Worm (Caenorhabditis elegans) whole organism, L4 larva: ENCODE measurements around the gene C31E10.11.
A peak's percentile ranks its signal among the peaks of the same experiment; 100 is the strongest.

Source experiments
- F37D6.2 ChIP-seq: sonication (generic microtip); optimal IDR thresholded peaks from 2 replicates; lab custom pipeline; 2016; ENCODE audit warnings: mild to moderate bottlenecking, missing genetic modification characterization, missing compliant biosample characterization
- ZK546.5 ChIP-seq, 2 experiments: sonication (generic microtip); optimal IDR thresholded peaks; 2 replicates each; lab custom pipeline; 2017; ENCODE audit warnings: missing biosample characterization in 2 of 2, missing genetic modification characterization in 2 of 2
- aha-1 ChIP-seq: fragments of 150-350 bp; peaks from one replicate; lab custom pipeline; 2014; ENCODE audit warnings: missing biosample characterization, missing genetic modification characterization
- attf-4 ChIP-seq: sonication (generic microtip); optimal IDR thresholded peaks from 3 replicates; lab custom pipeline; 2017; ENCODE audit warnings: missing biosample characterization, missing genetic modification characterization
- daf-16 ChIP-seq, 3 experiments: sonication (generic microtip); optimal IDR thresholded peaks; 2 replicates each; lab custom pipeline; 2016 to 2017; ENCODE audit warnings: missing genetic modification characterization in 3 of 3, missing genetic modification reagents in 3 of 3, mild to moderate bottlenecking in 2 of 3, missing compliant biosample characterization in 2 of 3, missing biosample characterization in 1 of 3, moderate library complexity in 1 of 3
- dmd-6 ChIP-seq: fragments of 200-800 bp; sonication (Bioruptor generic); IDR thresholded peaks from 2 replicates; pipeline ENCODE4 v1.3.6; 2022; ENCODE audit warnings: missing genetic modification reagents, missing genetic modification characterization, missing compliant biosample characterization
- dpl-1 ChIP-seq: fragments of 150-350 bp; optimal IDR thresholded peaks from 2 replicates; lab custom pipeline; 2014; ENCODE audit warnings: missing biosample characterization, missing genetic modification reagents, missing genetic modification characterization
- duxl-1 ChIP-seq: sonication (generic microtip); optimal IDR thresholded peaks from 2 replicates; lab custom pipeline; 2016; ENCODE audit warnings: mild to moderate bottlenecking, missing genetic modification characterization, moderate library complexity, missing compliant biosample characterization; ENCODE audit not compliant: poor library complexity
- dve-1 ChIP-seq: sonication (generic microtip); optimal IDR thresholded peaks from 2 replicates; lab custom pipeline; 2017; ENCODE audit warnings: antibody characterized with exemption, mild to moderate bottlenecking, missing genetic modification characterization, missing compliant biosample characterization; ENCODE audit not compliant: insufficient read depth
- egl-27 ChIP-seq: sonication (generic microtip); optimal IDR thresholded peaks from 3 replicates; lab custom pipeline; 2017; ENCODE audit warnings: missing biosample characterization, missing genetic modification reagents, missing genetic modification characterization
- gei-8 ChIP-seq: fragments of 200-800 bp; sonication (Bioruptor generic); optimal IDR thresholded peaks from 2 replicates; lab custom pipeline; 2018; ENCODE audit warnings: mild to moderate bottlenecking, missing genetic modification characterization, missing compliant biosample characterization
- hlh-30 ChIP-seq: sonication (generic microtip); optimal IDR thresholded peaks from 2 replicates; lab custom pipeline; 2017; ENCODE audit warnings: antibody characterized with exemption, mild to moderate bottlenecking, missing genetic modification characterization, missing compliant biosample characterization; ENCODE audit not compliant: insufficient read depth
- hmg-1.1 ChIP-seq: fragments of 200-800 bp; sonication (Bioruptor generic); IDR thresholded peaks from 2 replicates; pipeline ENCODE4 v1.3.6; 2022; ENCODE audit warnings: missing genetic modification reagents, missing genetic modification characterization, missing compliant biosample characterization
- jun-1 ChIP-seq: fragments of 150-350 bp; optimal IDR thresholded peaks from 2 replicates; lab custom pipeline; 2014; ENCODE audit warnings: missing biosample characterization, missing genetic modification reagents, missing genetic modification characterization
- lim-7 ChIP-seq: fragments of 200-800 bp; sonication (Bioruptor generic); IDR thresholded peaks from 2 replicates; pipeline ENCODE4 v1.3.6; 2022; ENCODE audit warnings: missing genetic modification characterization, missing compliant biosample characterization
- lin-1 ChIP-seq: fragments of 200-800 bp; sonication (Bioruptor generic); IDR thresholded peaks from 2 replicates; pipeline ENCODE4 v1.3.6; 2022; ENCODE audit warnings: missing genetic modification reagents, missing genetic modification characterization, missing compliant biosample characterization
- lin-13 ChIP-seq: fragments of 150-350 bp; optimal IDR thresholded peaks from 2 replicates; lab custom pipeline; 2014; ENCODE audit warnings: missing biosample characterization, missing genetic modification reagents, missing genetic modification characterization
- lin-29 ChIP-seq: fragments of 200-800 bp; sonication (Bioruptor generic); IDR thresholded peaks from 2 replicates; pipeline ENCODE4 v1.3.6; 2022; ENCODE audit warnings: missing genetic modification reagents, missing genetic modification characterization, missing compliant biosample characterization
- madf-9 ChIP-seq: fragments of 200-800 bp; sonication (Bioruptor generic); conservative IDR thresholded peaks from 2 replicates; pipeline ENCODE4 v1.3.6; 2022; ENCODE audit warnings: missing genetic modification reagents, missing genetic modification characterization, missing compliant biosample characterization
- mdl-1 ChIP-seq, 2 experiments: fragments of 150-350 bp in 1 of 2; sonication (generic microtip) in 1 of 2; optimal IDR thresholded peaks; 2 replicates each; lab custom pipeline; 2014 to 2017; ENCODE audit warnings: missing biosample characterization in 2 of 2, missing genetic modification characterization in 2 of 2
- mep-1 ChIP-seq: fragments of 150-350 bp; sonication (generic microtip); optimal IDR thresholded peaks from 3 replicates; lab custom pipeline; 2014; ENCODE audit warnings: missing biosample characterization, missing genetic modification characterization
- mes-2 ChIP-seq: sonication (generic microtip); optimal IDR thresholded peaks from 2 replicates; lab custom pipeline; 2016; ENCODE audit warnings: missing genotype, mild to moderate bottlenecking, missing genetic modification characterization, missing compliant biosample characterization; ENCODE audit not compliant: poor library complexity, severe bottlenecking
- nhr-11 ChIP-seq: fragments of 150-350 bp; optimal IDR thresholded peaks from 2 replicates; lab custom pipeline; 2014; ENCODE audit warnings: missing biosample characterization, missing genetic modification characterization
- nhr-237 ChIP-seq: sonication (generic microtip); optimal IDR thresholded peaks from 2 replicates; lab custom pipeline; 2017; ENCODE audit warnings: missing biosample characterization, missing genetic modification characterization
- nhr-28 ChIP-seq: fragments of 150-350 bp; optimal IDR thresholded peaks from 2 replicates; lab custom pipeline; 2014; ENCODE audit warnings: missing biosample characterization, missing genetic modification characterization
- nhr-48 ChIP-seq: sonication (generic microtip); optimal IDR thresholded peaks from 2 replicates; lab custom pipeline; 2016; ENCODE audit warnings: mild to moderate bottlenecking, missing genetic modification characterization, missing compliant biosample characterization
- nhr-6 ChIP-seq: fragments of 150-350 bp; optimal IDR thresholded peaks from 2 replicates; lab custom pipeline; 2014; ENCODE audit warnings: missing biosample characterization, missing genetic modification characterization
- pha-4 ChIP-seq, 2 experiments: fragments of 150-350 bp in 1 of 2; fragments of 200-800 bp in 1 of 2; sonication (Bioruptor generic) in 1 of 2; IDR thresholded peaks in 1 of 2; optimal IDR thresholded peaks in 1 of 2; 2 replicates each; pipeline versions ENCODE4 v1.3.6 to Lab custom; 2014 to 2022; ENCODE audit warnings: missing genetic modification characterization in 2 of 2, missing genetic modification reagents in 2 of 2, missing biosample characterization in 1 of 2, missing compliant biosample characterization in 1 of 2
- rbr-2 ChIP-seq: sonication (generic microtip); optimal IDR thresholded peaks from 2 replicates; lab custom pipeline; 2016; ENCODE audit warnings: missing genotype, missing genetic modification characterization, missing compliant biosample characterization
- saeg-2 ChIP-seq: fragments of 200-800 bp; sonication (Bioruptor generic); IDR thresholded peaks from 2 replicates; pipeline ENCODE4 v1.3.6; 2022; ENCODE audit warnings: missing genetic modification reagents, missing genetic modification characterization, missing compliant biosample characterization
- skn-1 ChIP-seq: fragments of 150-350 bp; optimal IDR thresholded peaks from 2 replicates; lab custom pipeline; 2014; ENCODE audit warnings: missing biosample characterization, missing genetic modification characterization
- zip-11 ChIP-seq: fragments of 200-800 bp; sonication (Bioruptor generic); IDR thresholded peaks from 2 replicates; pipeline ENCODE4 v1.3.6; 2022; ENCODE audit warnings: missing genetic modification characterization, missing compliant biosample characterization
- zip-2 ChIP-seq: fragments of 150-350 bp; optimal IDR thresholded peaks from 2 replicates; lab custom pipeline; 2014; ENCODE audit warnings: missing biosample characterization, missing genetic modification characterization
- ztf-11 ChIP-seq: fragments of 150-350 bp; optimal IDR thresholded peaks from 2 replicates; lab custom pipeline; 2014; ENCODE audit warnings: missing biosample characterization, missing genetic modification characterization

The C31E10.11 gene

DNA sequence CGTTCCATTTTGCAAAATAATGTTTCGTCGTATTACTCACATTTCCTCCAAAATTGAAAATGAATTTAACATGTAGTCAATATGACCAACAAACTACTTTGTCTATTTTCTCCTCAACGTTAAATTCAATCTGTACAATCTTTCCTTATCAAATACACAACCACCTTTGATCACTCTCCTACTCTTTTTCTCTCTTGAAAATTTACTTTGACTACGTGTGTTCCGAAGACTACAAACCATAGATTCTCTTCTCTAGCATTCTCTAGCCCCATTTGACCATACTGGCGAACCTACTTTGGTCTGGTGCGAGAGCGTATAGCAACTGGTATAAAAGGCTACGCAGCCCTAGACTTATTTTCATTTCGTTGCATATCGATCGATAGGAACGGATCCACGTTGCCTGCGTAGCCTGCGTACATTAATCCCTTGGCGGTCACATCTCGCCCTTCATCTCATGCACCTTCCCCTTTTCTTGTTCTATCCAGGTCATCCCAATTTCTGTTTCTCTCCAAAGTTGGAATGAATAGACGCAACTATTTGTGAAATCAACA is 9.7 kb upstream of the C31E10.11 start (continued):
- no peak for TF ChIP-seq lin-29 (GFP tag; lab: Robert Waterston, UW)
- TF ChIP-seq mes-2 (tag; lab: Kevin White, UChicago), result peak; percentile 1
- TF ChIP-seq zip-2 (tag; lab: Kevin White, UChicago), result no peak
- TF ChIP-seq jun-1 (tag; lab: Kevin White, UChicago), result no peak
- no peak for TF ChIP-seq daf-16 (GFP tag; optimal IDR thresholded peaks at IDR 0.05; lab: Kevin White, UChicago)
- peak; percentile 67 for TF ChIP-seq daf-16 (tag; optimal IDR thresholded peaks at IDR 0.05; lab: Kevin White, UChicago)
- TF ChIP-seq ZK546.5 (tag; optimal IDR thresholded peaks at IDR 0.05; lab: Kevin White, UChicago), result no peak
- TF ChIP-seq ztf-11 (tag; lab: Kevin White, UChicago), result no peak

DNA sequence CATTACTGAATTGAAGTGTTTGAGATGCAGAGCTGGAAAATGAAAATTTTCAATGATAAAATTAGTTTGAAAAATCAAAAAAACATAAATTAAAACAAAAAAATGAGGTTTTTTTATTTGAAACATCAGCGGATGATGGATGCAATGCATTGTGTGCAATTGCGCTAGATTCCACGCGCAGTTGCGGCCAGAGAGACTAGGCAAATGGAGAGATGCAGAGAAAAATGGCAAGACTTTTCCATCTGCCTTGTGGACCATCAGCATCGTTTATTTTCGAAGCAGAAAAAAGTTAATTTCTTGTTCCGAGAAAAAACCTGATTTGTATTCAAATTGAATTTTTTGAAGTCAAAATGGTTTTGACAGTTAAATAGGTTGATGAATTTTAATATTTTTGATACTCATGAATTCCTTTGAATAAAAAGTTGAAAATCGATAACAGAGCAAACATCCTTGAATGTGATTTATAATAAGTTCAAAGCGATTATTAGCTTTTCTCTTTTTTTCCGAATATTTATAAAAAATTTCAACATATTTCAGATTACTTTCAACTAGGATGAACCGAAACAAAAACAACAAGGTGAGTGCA is 5.3 kb upstream of the C31E10.11 start, which contains the start of the genes C31E10.5 and C31E10.6:
C31E10.5 (minus strand) TSS at position 32 of the 586 bp plus-strand sequence.
C31E10.6 (plus strand) TSS at position 536 of the 586 bp plus-strand sequence.
- TF ChIP-seq hlh-30, result peak; percentile 52
- peak; percentile 69 for TF ChIP-seq hmg-1.1
- TF ChIP-seq skn-1 (tag; lab: Kevin White, UChicago), result no peak
- TF ChIP-seq saeg-2 (GFP tag; lab: Robert Waterston, UW), result no peak
- peak; percentile 34 for TF ChIP-seq dpl-1 (GFP tag; lab: Kevin White, UChicago)
- peak; percentile 13 for TF ChIP-seq rbr-2 (tag; lab: Kevin White, UChicago)
- no peak for TF ChIP-seq mes-2 (tag; lab: Kevin White, UChicago)
- TF ChIP-seq mep-1 (tag; lab: Kevin White, UChicago), result peak; percentile 64
- TF ChIP-seq nhr-28 (tag; lab: Kevin White, UChicago), result peak; percentile 5
- no peak for TF ChIP-seq nhr-6 (tag; lab: Kevin White, UChicago)
- no peak for TF ChIP-seq zip-11 (GFP tag; lab: Robert Waterston, UW)
- TF ChIP-seq F37D6.2 (tag; lab: Kevin White, UChicago), result peak; percentile 11
- peak in 1 of 2 experiments; percentile 10 for TF ChIP-seq mdl-1 (tag; optimal IDR thresholded peaks at IDR 0.05; lab: Kevin White, UChicago)
- peak; percentile 90 for TF ChIP-seq aha-1 (tag; lab: Kevin White, UChicago)
- no peak for TF ChIP-seq pha-4 (GFP tag; IDR thresholded peaks at IDR 0.05; lab: Robert Waterston, UW)
- TF ChIP-seq pha-4 (tag; optimal IDR thresholded peaks at IDR 0.05; lab: Kevin White, UChicago), result peak; percentile 16
- TF ChIP-seq attf-4 (tag; lab: Kevin White, UChicago), result no peak
- TF ChIP-seq gei-8, result no peak
- TF ChIP-seq nhr-11, result no peak
- peak; percentile 30 for TF ChIP-seq duxl-1
- TF ChIP-seq egl-27 (tag; lab: Kevin White, UChicago), result no peak
- no peak for TF ChIP-seq dmd-6
- TF ChIP-seq dve-1 (tag; lab: Kevin White, UChicago), result peak; percentile 39
- no peak for TF ChIP-seq nhr-48 (tag; lab: Kevin White, UChicago)

DNA sequence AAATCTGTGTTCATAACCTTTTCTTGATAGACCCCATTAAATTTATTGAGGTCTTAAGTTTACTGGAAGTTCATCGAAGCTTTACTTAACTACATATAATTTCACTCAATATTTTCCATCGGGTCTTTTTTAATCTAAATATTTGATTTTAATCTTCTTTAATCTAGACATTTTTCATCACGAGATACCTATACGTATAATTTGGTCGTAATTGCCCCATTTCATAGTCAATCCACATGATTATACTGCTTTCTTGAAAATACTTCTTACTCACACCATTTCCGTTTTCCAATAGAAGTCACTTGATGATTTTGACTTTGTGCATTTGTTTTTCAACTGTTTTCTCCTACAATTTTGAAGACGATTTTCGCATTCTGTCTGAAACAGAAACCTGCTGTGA is 4.3 kb downstream of the C31E10.11 start, which contains the start of gene irld-24:
irld-24 (plus strand) TSS at position 301 of the 400 bp plus-strand sequence.
- TF ChIP-seq lim-7 (GFP tag; lab: Robert Waterston, UW) (no peak), lin-1 (GFP tag; lab: Robert Waterston, UW) (no peak), nhr-6 (tag; lab: Kevin White, UChicago) (no peak), duxl-1 (no peak), lin-13 (no peak), lin-29 (GFP tag; lab: Robert Waterston, UW) (no peak), madf-9 (GFP tag; lab: Robert Waterston, UW) (no peak), aha-1 (tag; lab: Kevin White, UChicago) (no peak), nhr-237 (tag; lab: Kevin White, UChicago) (no peak)
